Worm (Caenorhabditis elegans): ENCODE data around the gene F53C3.11.

ce11 chrII:3894755-3895154 lies 11.8 kb downstream of the F53C3.11 start, which contains the start of gene F53C3.7:
- TF ChIP-seq skn-1 (tag; optimal IDR thresholded peaks at IDR 0.05) (no peak), unc-130 (tag; optimal IDR thresholded peaks at IDR 0.05) (no peak), tlp-1 (tag; optimal IDR thresholded peaks at IDR 0.05) (no peak), grh-1 (GFP tag; IDR thresholded peaks at IDR 0.05) (no peak), egl-27 (tag; optimal IDR thresholded peaks at IDR 0.05) (no peak), ceh-82 (tag; optimal IDR thresholded peaks at IDR 0.05) (no peak)

All from whole organism, L1 larva.